Worm (Caenorhabditis elegans) whole organism, L4 larva: ENCODE data around the gene F29B9.12.
"Not testable (repeated sequence)": the region's sequence is repeated elsewhere in the genome, so short reads cannot be mapped to it uniquely, and the experiment has no call there.

ENCODE experiments used
- D1046.2 ChIP-seq: fragments of 200-800 bp; sonication (Bioruptor generic); IDR thresholded peaks from 2 replicates; pipeline ENCODE4 v1.3.6; 2022; ENCODE audit warnings: missing genetic modification characterization, missing compliant biosample characterization
- T26A8.4 ChIP-seq: fragments of 200-800 bp; sonication (Bioruptor generic); IDR thresholded peaks from 2 replicates; pipeline ENCODE4 v1.3.6; 2022; ENCODE audit warnings: missing genetic modification characterization, missing compliant biosample characterization
- Y48G9A.11 ChIP-seq: fragments of 200-800 bp; sonication (Bioruptor generic); IDR thresholded peaks from 2 replicates; pipeline ENCODE4 v1.3.6; 2022; ENCODE audit warnings: missing genetic modification reagents, missing genetic modification characterization, missing compliant biosample characterization
- Y75B8A.6 ChIP-seq: fragments of 200-800 bp; sonication (Bioruptor generic); IDR thresholded peaks from 2 replicates; pipeline ENCODE4 v1.3.6; 2022; ENCODE audit warnings: missing genetic modification reagents, missing genetic modification characterization, missing compliant biosample characterization
- ZK337.2 ChIP-seq: fragments of 200-800 bp; sonication (Bioruptor generic); IDR thresholded peaks from 2 replicates; pipeline ENCODE4 v1.3.6; 2022; ENCODE audit warnings: missing genetic modification reagents, missing genetic modification characterization, missing compliant biosample characterization
- arid-1 ChIP-seq: fragments of 200-800 bp; sonication (Bioruptor generic); conservative IDR thresholded peaks from 2 replicates; pipeline ENCODE4 v1.3.6; 2022; ENCODE audit warnings: missing genetic modification reagents, missing genetic modification characterization, missing compliant biosample characterization
- ceh-20 ChIP-seq: fragments of 200-800 bp; sonication (Bioruptor generic); IDR thresholded peaks from 2 replicates; pipeline ENCODE4 v1.3.6; 2022; ENCODE audit warnings: missing genetic modification reagents, missing genetic modification characterization, missing compliant biosample characterization
- ceh-44 ChIP-seq: fragments of 200-800 bp; sonication (Bioruptor generic); IDR thresholded peaks from 2 replicates; pipeline ENCODE4 v1.3.6; 2022; ENCODE audit warnings: missing genetic modification reagents, missing genetic modification characterization, missing compliant biosample characterization
- ctbp-1 ChIP-seq: fragments of 200-800 bp; sonication (Bioruptor generic); IDR thresholded peaks from 2 replicates; pipeline ENCODE4 v1.3.6; 2022; ENCODE audit warnings: missing genetic modification reagents, missing genetic modification characterization, missing compliant biosample characterization
- daf-8 ChIP-seq: fragments of 200-800 bp; sonication (Bioruptor generic); IDR thresholded peaks from 2 replicates; pipeline ENCODE4 v1.3.6; 2022; ENCODE audit warnings: missing genetic modification characterization, missing compliant biosample characterization
- dmd-6 ChIP-seq: fragments of 200-800 bp; sonication (Bioruptor generic); IDR thresholded peaks from 2 replicates; pipeline ENCODE4 v1.3.6; 2022; ENCODE audit warnings: missing genetic modification reagents, missing genetic modification characterization, missing compliant biosample characterization
- dmd-8 ChIP-seq: fragments of 200-800 bp; sonication (Bioruptor generic); IDR thresholded peaks from 2 replicates; pipeline ENCODE4 v1.3.6; 2022; ENCODE audit warnings: missing genetic modification characterization, missing compliant biosample characterization
- dmd-9 ChIP-seq: fragments of 200-800 bp; sonication (Bioruptor generic); IDR thresholded peaks from 2 replicates; pipeline ENCODE4 v1.3.6; 2022; ENCODE audit warnings: missing genetic modification reagents, missing genetic modification characterization, missing compliant biosample characterization
- dpl-1 ChIP-seq: fragments of 150-350 bp; optimal IDR thresholded peaks from 2 replicates; lab custom pipeline; 2014; ENCODE audit warnings: missing biosample characterization, missing genetic modification reagents, missing genetic modification characterization
- egl-43 ChIP-seq: fragments of 200-800 bp; sonication (Bioruptor generic); IDR thresholded peaks from 2 replicates; pipeline ENCODE4 v1.3.6; 2022; ENCODE audit warnings: missing genetic modification reagents, missing genetic modification characterization, missing compliant biosample characterization
- hmg-1.1 ChIP-seq: fragments of 200-800 bp; sonication (Bioruptor generic); IDR thresholded peaks from 2 replicates; pipeline ENCODE4 v1.3.6; 2022; ENCODE audit warnings: missing genetic modification reagents, missing genetic modification characterization, missing compliant biosample characterization
- lin-1 ChIP-seq: fragments of 200-800 bp; sonication (Bioruptor generic); IDR thresholded peaks from 2 replicates; pipeline ENCODE4 v1.3.6; 2022; ENCODE audit warnings: missing genetic modification reagents, missing genetic modification characterization, missing compliant biosample characterization
- lin-29 ChIP-seq: fragments of 200-800 bp; sonication (Bioruptor generic); IDR thresholded peaks from 2 replicates; pipeline ENCODE4 v1.3.6; 2022; ENCODE audit warnings: missing genetic modification reagents, missing genetic modification characterization, missing compliant biosample characterization
- lin-38 ChIP-seq: fragments of 200-800 bp; sonication (Bioruptor generic); IDR thresholded peaks from 2 replicates; pipeline ENCODE4 v1.3.6; 2022; ENCODE audit warnings: missing genetic modification reagents, missing genetic modification characterization, missing compliant biosample characterization
- lsy-2 ChIP-seq, 2 experiments: fragments of 150-350 bp in 1 of 2; sonication (generic microtip) in 1 of 2; optimal IDR thresholded peaks; 2 replicates each; lab custom pipeline; 2014 to 2017; ENCODE audit warnings: missing biosample characterization in 2 of 2, missing genetic modification characterization in 2 of 2
- madf-5 ChIP-seq, 2 experiments: fragments of 200-800 bp; sonication (Bioruptor generic); IDR thresholded peaks; 2 replicates each; pipeline ENCODE4 v1.3.6; 2022; ENCODE audit warnings: missing compliant biosample characterization in 2 of 2, missing genetic modification characterization in 2 of 2
- madf-9 ChIP-seq: fragments of 200-800 bp; sonication (Bioruptor generic); conservative IDR thresholded peaks from 2 replicates; pipeline ENCODE4 v1.3.6; 2022; ENCODE audit warnings: missing genetic modification reagents, missing genetic modification characterization, missing compliant biosample characterization
- mdt-29 ChIP-seq: fragments of 200-800 bp; sonication (Bioruptor generic); IDR thresholded peaks from 2 replicates; pipeline ENCODE4 v1.3.6; 2022; ENCODE audit warnings: missing genetic modification reagents, missing genetic modification characterization, missing compliant biosample characterization
- mes-2 ChIP-seq: sonication (generic microtip); optimal IDR thresholded peaks from 2 replicates; lab custom pipeline; 2016; ENCODE audit warnings: missing genotype, mild to moderate bottlenecking, missing genetic modification characterization, missing compliant biosample characterization; ENCODE audit not compliant: poor library complexity, severe bottlenecking
- mxl-2 ChIP-seq: fragments of 200-800 bp; sonication (Bioruptor generic); conservative IDR thresholded peaks from 2 replicates; pipeline ENCODE4 v1.3.6; 2022; ENCODE audit warnings: missing genetic modification reagents, missing genetic modification characterization, missing compliant biosample characterization
- mxl-3 ChIP-seq: fragments of 200-800 bp; sonication (Bioruptor generic); optimal IDR thresholded peaks from 2 replicates; lab custom pipeline; 2018; ENCODE audit warnings: mild to moderate bottlenecking, missing genetic modification characterization, missing compliant biosample characterization
- nhr-102 ChIP-seq: sonication (generic microtip); optimal IDR thresholded peaks from 2 replicates; lab custom pipeline; 2016; ENCODE audit warnings: mild to moderate bottlenecking, missing genetic modification characterization, moderate library complexity, missing compliant biosample characterization
- nhr-41 ChIP-seq: fragments of 200-800 bp; sonication (Bioruptor generic); IDR thresholded peaks from 2 replicates; pipeline ENCODE4 v1.3.6; 2022; ENCODE audit warnings: missing genetic modification reagents, missing genetic modification characterization, missing compliant biosample characterization
- nhr-42 ChIP-seq: fragments of 200-800 bp; sonication (Bioruptor generic); IDR thresholded peaks from 2 replicates; pipeline ENCODE4 v1.3.6; 2022; ENCODE audit warnings: missing genetic modification characterization, missing compliant biosample characterization
- pha-4 ChIP-seq, 2 experiments: fragments of 150-350 bp in 1 of 2; fragments of 200-800 bp in 1 of 2; sonication (Bioruptor generic) in 1 of 2; IDR thresholded peaks in 1 of 2; optimal IDR thresholded peaks in 1 of 2; 2 replicates each; pipeline versions ENCODE4 v1.3.6 to Lab custom; 2014 to 2022; ENCODE audit warnings: missing genetic modification characterization in 2 of 2, missing genetic modification reagents in 2 of 2, missing biosample characterization in 1 of 2, missing compliant biosample characterization in 1 of 2
- php-3 ChIP-seq: fragments of 200-800 bp; sonication (Bioruptor generic); IDR thresholded peaks from 2 replicates; pipeline ENCODE4 v1.3.6; 2022; ENCODE audit warnings: missing genetic modification reagents, missing genetic modification characterization, missing compliant biosample characterization
- rbr-2 ChIP-seq: sonication (generic microtip); optimal IDR thresholded peaks from 2 replicates; lab custom pipeline; 2016; ENCODE audit warnings: missing genotype, missing genetic modification characterization, missing compliant biosample characterization
- saeg-2 ChIP-seq: fragments of 200-800 bp; sonication (Bioruptor generic); IDR thresholded peaks from 2 replicates; pipeline ENCODE4 v1.3.6; 2022; ENCODE audit warnings: missing genetic modification reagents, missing genetic modification characterization, missing compliant biosample characterization
- set-16 ChIP-seq: fragments of 200-800 bp; sonication (Bioruptor generic); IDR thresholded peaks from 2 replicates; pipeline ENCODE4 v1.3.6; 2022; ENCODE audit warnings: missing genetic modification reagents, missing genetic modification characterization, missing compliant biosample characterization
- snpc-1.2 ChIP-seq: fragments of 200-800 bp; sonication (Bioruptor generic); IDR thresholded peaks from 2 replicates; pipeline ENCODE4 v1.3.6; 2022; ENCODE audit warnings: missing genetic modification reagents, missing genetic modification characterization, missing compliant biosample characterization
- spr-1 ChIP-seq: sonication (generic microtip); optimal IDR thresholded peaks from 2 replicates; lab custom pipeline; 2016; ENCODE audit warnings: mild to moderate bottlenecking, missing genetic modification characterization, missing compliant biosample characterization
- tag-97 ChIP-seq: fragments of 200-800 bp; sonication (Bioruptor generic); IDR thresholded peaks from 2 replicates; pipeline ENCODE4 v1.3.6; 2022; ENCODE audit warnings: missing genetic modification characterization, missing compliant biosample characterization
- tra-1 ChIP-seq: fragments of 200-800 bp; sonication (Bioruptor generic); IDR thresholded peaks from 2 replicates; pipeline ENCODE4 v1.3.6; 2022; ENCODE audit warnings: missing genetic modification reagents, missing genetic modification characterization, missing compliant biosample characterization
- vab-7 ChIP-seq: fragments of 200-800 bp; sonication (Bioruptor generic); IDR thresholded peaks from 2 replicates; pipeline ENCODE4 v1.3.6; 2022; ENCODE audit warnings: missing genetic modification reagents, missing genetic modification characterization, missing compliant biosample characterization
- zfp-3 ChIP-seq: fragments of 200-800 bp; sonication (Bioruptor generic); conservative IDR thresholded peaks from 2 replicates; pipeline ENCODE4 v1.3.6; 2022; ENCODE audit warnings: missing genetic modification reagents, missing genetic modification characterization, missing compliant biosample characterization

F29B9.12 gene

ce11 chrIV:4715785-4716184, 46.4 kb downstream of the F29B9.12 start, which contains the start of gene miro-1:
Gene miro-1 (minus strand): TSS chrIV:4715807.
- TF ChIP-seq lin-38 (GFP tag; lab: Robert Waterston, UW): peak; percentile 85

ce11 chrIV:4720522-4720921, 51.2 kb downstream of the F29B9.12 start:
- TF ChIP-seq lin-1: peak; percentile 86
- peak; percentile 65 to 88 for TF ChIP-seq lsy-2 (tag; optimal IDR thresholded peaks at IDR 0.05; lab: Kevin White, UChicago)
- peak; percentile 98 for TF ChIP-seq lin-29
- peak; percentile 74; the same call in 1 of the 2 replicates for TF ChIP-seq daf-8 (GFP tag; lab: Robert Waterston, UW)
- TF ChIP-seq set-16 (GFP tag; lab: Robert Waterston, UW): peak; percentile 52; the same call in 1 of the 2 replicates
- peak; percentile 65; the same call in 1 of the 2 replicates for TF ChIP-seq mxl-2
- peak; percentile 92 for TF ChIP-seq saeg-2
- peak; percentile 96 for TF ChIP-seq dmd-6 (GFP tag; lab: Robert Waterston, UW)
- peak; percentile 24 for TF ChIP-seq mxl-3 (GFP tag; lab: Kevin White, UChicago)
- peak; percentile 98 for TF ChIP-seq ceh-20 (GFP tag; lab: Robert Waterston, UW)
- peak; percentile 72 for TF ChIP-seq mes-2 (tag; lab: Kevin White, UChicago)
- peak; percentile 91 for TF ChIP-seq Y75B8A.6 (GFP tag; lab: Robert Waterston, UW)
- TF ChIP-seq vab-7: peak; percentile 89
- peak; percentile 94 for TF ChIP-seq tra-1
- peak; percentile 75 for TF ChIP-seq Y48G9A.11 (GFP tag; lab: Robert Waterston, UW)
- TF ChIP-seq nhr-102 (tag; lab: Kevin White, UChicago): peak; percentile 28
- TF ChIP-seq madf-9: peak; percentile 95
- TF ChIP-seq ZK337.2: peak; percentile 95
- peak; percentile 83; the same call in 1 of the 2 replicates for TF ChIP-seq tag-97
- peak; percentile 78 for TF ChIP-seq ceh-44
- TF ChIP-seq spr-1 (tag; lab: Kevin White, UChicago): peak; percentile 14
- 0 out of 2 replicates have a peak, but pooled peaks have one; percentile 10 for TF ChIP-seq dmd-8 (GFP tag; lab: Robert Waterston, UW)
- peak; percentile 59; the same call in 1 of the 2 replicates for TF ChIP-seq nhr-41 (GFP tag; lab: Robert Waterston, UW)
- TF ChIP-seq php-3 (GFP tag; lab: Robert Waterston, UW): peak; percentile 95
- TF ChIP-seq dmd-9 (GFP tag; lab: Robert Waterston, UW): peak; percentile 97
- peak; percentile 95 for TF ChIP-seq egl-43 (GFP tag; lab: Robert Waterston, UW)
- TF ChIP-seq rbr-2 (tag; lab: Kevin White, UChicago): peak; percentile 53
- TF ChIP-seq ctbp-1 (GFP tag; lab: Robert Waterston, UW): peak; percentile 96
- peak in 1 of 2 experiments; percentile 96; a peak in 2 of 4 replicates for TF ChIP-seq madf-5 (GFP tag; IDR thresholded peaks at IDR 0.05; lab: Robert Waterston, UW)
- peak; percentile 98 for TF ChIP-seq hmg-1.1 (GFP tag; lab: Robert Waterston, UW)
- TF ChIP-seq D1046.2: peak; percentile 96
- peak; percentile 97 for TF ChIP-seq zfp-3 (GFP tag; lab: Robert Waterston, UW)
- TF ChIP-seq lin-38 (GFP tag; lab: Robert Waterston, UW): peak; percentile 99
- peak; percentile 93 for TF ChIP-seq pha-4 (GFP tag; IDR thresholded peaks at IDR 0.05; lab: Robert Waterston, UW)
- not testable (repeated sequence) for TF ChIP-seq pha-4 (tag; optimal IDR thresholded peaks at IDR 0.05; lab: Kevin White, UChicago)
- TF ChIP-seq dpl-1 (GFP tag; lab: Kevin White, UChicago): peak; percentile 10
- TF ChIP-seq arid-1 (GFP tag; lab: Robert Waterston, UW): peak; percentile 90
- TF ChIP-seq mdt-29 (GFP tag; lab: Robert Waterston, UW): peak; percentile 92
- TF ChIP-seq nhr-42: peak; percentile 99
- TF ChIP-seq snpc-1.2: peak; percentile 58; the same call in 1 of the 2 replicates
- TF ChIP-seq T26A8.4 (GFP tag; lab: Robert Waterston, UW): peak; percentile 97
